Worm (Caenorhabditis elegans) whole organism, L2 larva: Measurements from ENCODE around the gene xnd-1.

Source experiments
- ama-1 ChIP-seq: fragments of 150-350 bp; optimal IDR thresholded peaks from 2 replicates; lab custom pipeline; 2018; ENCODE audit warnings: inconsistent platforms
- blmp-1 ChIP-seq: sonication (generic microtip); optimal IDR thresholded peaks from 2 replicates; lab custom pipeline; 2017; ENCODE audit warnings: missing genetic modification characterization, mild to moderate bottlenecking, missing compliant biosample characterization, antibody characterized with exemption, moderate library complexity; ENCODE audit not compliant: insufficient read depth
- lsy-2 ChIP-seq, 2 experiments: fragments of 150-350 bp in 1 of 2; sonication (generic microtip) in 1 of 2; optimal IDR thresholded peaks; 2 replicates each; lab custom pipeline; 2014 to 2017; ENCODE audit warnings: missing biosample characterization in 2 of 2, missing genetic modification characterization in 2 of 2
- nhr-11 ChIP-seq: fragments of 150-350 bp; optimal IDR thresholded peaks from 2 replicates; lab custom pipeline; 2014; ENCODE audit warnings: missing biosample characterization, missing genetic modification characterization
- nhr-77 ChIP-seq: fragments of 150-350 bp; optimal IDR thresholded peaks from 2 replicates; lab custom pipeline; 2014; ENCODE audit warnings: missing biosample characterization, missing genetic modification characterization

DNA sequence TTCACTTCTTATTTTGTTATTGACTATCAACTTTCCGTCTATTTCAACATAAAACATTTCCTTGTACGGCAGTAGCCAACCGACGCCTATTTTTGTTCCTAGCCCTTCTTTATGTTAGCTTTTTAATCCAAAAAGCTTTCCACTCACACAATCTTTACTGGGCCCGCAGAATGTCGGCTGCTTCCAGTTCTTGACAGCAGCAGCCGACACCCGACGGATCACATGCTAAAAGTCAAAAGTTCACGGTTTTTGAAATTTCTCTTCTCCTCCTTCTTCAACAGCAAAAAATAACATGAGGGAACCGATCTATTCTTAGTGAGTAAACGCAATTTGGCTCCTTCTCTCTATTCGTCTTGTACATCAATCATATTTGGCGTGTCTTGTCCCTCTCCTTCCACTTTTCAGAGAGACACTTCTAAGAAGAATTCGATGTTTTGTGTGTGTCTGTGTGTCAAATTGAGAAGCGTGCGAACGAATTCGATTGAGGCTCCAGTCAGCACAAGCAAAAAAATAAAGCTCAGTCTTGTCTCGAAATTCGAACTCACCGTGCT lies 28.2 kb downstream of the xnd-1 start:
- TF ChIP-seq blmp-1 (tag; lab: Kevin White, UChicago) = no peak
- no peak for TF ChIP-seq nhr-11
- TF ChIP-seq ama-1 (lab: Kevin White, UChicago) = no peak
- no peak for TF ChIP-seq nhr-77 (tag; lab: Kevin White, UChicago)
- TF ChIP-seq lsy-2 (tag; optimal IDR thresholded peaks at IDR 0.05; lab: Kevin White, UChicago) = peak in 1 of 2 experiments; percentile 10
